Worm (Caenorhabditis elegans) whole organism, young adult: ENCODE results near the gene T16H12.9.

Source experiments
- B0261.1 ChIP-seq: sonication (generic microtip); optimal IDR thresholded peaks from 2 replicates; lab custom pipeline; 2016; ENCODE audit warnings: mild to moderate bottlenecking, missing genetic modification characterization, moderate library complexity, missing compliant biosample characterization
- C17E4.6 ChIP-seq: fragments of 200-800 bp; sonication (Bioruptor generic); IDR thresholded peaks from 2 replicates; pipeline ENCODE4 v1.3.6; 2022; ENCODE audit warnings: missing genetic modification reagents, missing genetic modification characterization, missing compliant biosample characterization
- D2030.7 ChIP-seq: fragments of 200-800 bp; sonication (Bioruptor generic); IDR thresholded peaks from 2 replicates; pipeline ENCODE4 v1.3.6; 2022; ENCODE audit warnings: missing genetic modification reagents, missing genetic modification characterization, missing compliant biosample characterization
- F33H1.4 ChIP-seq: fragments of 200-800 bp; sonication (Bioruptor generic); IDR thresholded peaks from 2 replicates; pipeline ENCODE4 v1.3.6; 2022; ENCODE audit warnings: missing genetic modification reagents, missing genetic modification characterization, missing compliant biosample characterization
- Y56A3A.18 ChIP-seq: fragments of 200-800 bp; sonication (Bioruptor generic); IDR thresholded peaks from 2 replicates; pipeline ENCODE4 v1.3.6; 2022; ENCODE audit warnings: missing genetic modification reagents, missing genetic modification characterization, missing compliant biosample characterization
- Y95B8A.8 ChIP-seq: fragments of 200-800 bp; sonication (Bioruptor generic); IDR thresholded peaks from 2 replicates; pipeline ENCODE4 v1.3.6; 2022; ENCODE audit warnings: missing genetic modification reagents, missing genetic modification characterization, missing compliant biosample characterization
- ZK185.1 ChIP-seq: sonication (generic microtip); optimal IDR thresholded peaks from 2 replicates; lab custom pipeline; 2016; ENCODE audit warnings: mild to moderate bottlenecking, missing genetic modification characterization, missing compliant biosample characterization; ENCODE audit not compliant: poor library complexity, severe bottlenecking
- aptf-2 ChIP-seq: fragments of 200-800 bp; sonication (Bioruptor generic); conservative IDR thresholded peaks from 2 replicates; pipeline ENCODE4 v1.3.6; 2022; ENCODE audit warnings: missing genetic modification reagents, missing genetic modification characterization, missing compliant biosample characterization
- attf-3 ChIP-seq: fragments of 200-800 bp; sonication (Bioruptor generic); conservative IDR thresholded peaks from 2 replicates; pipeline ENCODE4 v1.3.6; 2022; ENCODE audit warnings: missing genetic modification reagents, missing genetic modification characterization, missing compliant biosample characterization
- cebp-1 ChIP-seq, 2 experiments: fragments of 200-800 bp in 1 of 2; sonication (Bioruptor generic) in 1 of 2; sonication (generic microtip) in 1 of 2; IDR thresholded peaks in 1 of 2; optimal IDR thresholded peaks in 1 of 2; 2 replicates each; pipeline versions ENCODE4 v1.3.6 to Lab custom; 2017 to 2022; ENCODE audit warnings: missing compliant biosample characterization in 2 of 2, missing genetic modification characterization in 2 of 2, mild to moderate bottlenecking in 1 of 2, missing genetic modification reagents in 1 of 2, moderate library complexity in 1 of 2
- cebp-2 ChIP-seq: fragments of 200-800 bp; sonication (Bioruptor generic); IDR thresholded peaks from 2 replicates; pipeline ENCODE4 v1.3.6; 2022; ENCODE audit warnings: missing genetic modification characterization, missing compliant biosample characterization
- ceh-91 ChIP-seq: fragments of 200-800 bp; sonication (Bioruptor generic); IDR thresholded peaks from 2 replicates; pipeline ENCODE4 v1.3.6; 2022; ENCODE audit warnings: missing genetic modification reagents, missing genetic modification characterization, missing compliant biosample characterization
- dpff-1 ChIP-seq: sonication (generic microtip); optimal IDR thresholded peaks from 2 replicates; lab custom pipeline; 2017; ENCODE audit warnings: mild to moderate bottlenecking, missing genetic modification characterization, missing compliant biosample characterization
- egl-44 ChIP-seq: fragments of 200-800 bp; sonication (Bioruptor generic); IDR thresholded peaks from 2 replicates; pipeline ENCODE4 v1.3.6; 2022; ENCODE audit warnings: missing genetic modification reagents, missing genetic modification characterization, missing compliant biosample characterization
- ekl-4 ChIP-seq: fragments of 200-800 bp; sonication (Bioruptor generic); IDR thresholded peaks from 2 replicates; pipeline ENCODE4 v1.3.6; 2022; ENCODE audit warnings: missing genetic modification reagents, missing genetic modification characterization, missing compliant biosample characterization
- ets-4 ChIP-seq: fragments of 200-800 bp; sonication (Bioruptor generic); optimal IDR thresholded peaks from 2 replicates; lab custom pipeline; 2018; ENCODE audit warnings: mild to moderate bottlenecking, missing genetic modification characterization, missing compliant biosample characterization
- fkh-3 ChIP-seq: sonication (generic microtip); optimal IDR thresholded peaks from 2 replicates; lab custom pipeline; 2016; ENCODE audit warnings: mild to moderate bottlenecking, missing genetic modification characterization, missing compliant biosample characterization
- hrde-1 ChIP-seq: sonication (generic microtip); optimal IDR thresholded peaks from 2 replicates; lab custom pipeline; 2016; ENCODE audit warnings: missing genetic modification characterization, mild to moderate bottlenecking, missing compliant biosample characterization, moderate library complexity, missing genotype, missing genetic modification reagents, borderline replicate concordance
- lin-26 ChIP-seq: fragments of 200-800 bp; sonication (Bioruptor generic); IDR thresholded peaks from 2 replicates; pipeline ENCODE4 v1.3.6; 2022; ENCODE audit warnings: missing genetic modification reagents, missing genetic modification characterization, missing compliant biosample characterization
- lin-35 ChIP-seq, 3 experiments: fragments of 150-350 bp in 2 of 3; sonication (generic microtip) in 1 of 3; optimal IDR thresholded peaks; 2 replicates each; lab custom pipeline; 2014 to 2018; ENCODE audit warnings: missing biosample characterization in 3 of 3, missing genetic modification characterization in 3 of 3, missing genetic modification reagents in 3 of 3
- lin-54 ChIP-seq: fragments of 200-800 bp; sonication (Bioruptor generic); optimal IDR thresholded peaks from 2 replicates; lab custom pipeline; 2018; ENCODE audit warnings: mild to moderate bottlenecking, missing genetic modification characterization, missing compliant biosample characterization
- lsl-1 ChIP-seq: fragments of 200-800 bp; sonication (Bioruptor generic); optimal IDR thresholded peaks from 2 replicates; lab custom pipeline; 2018; ENCODE audit warnings: mild to moderate bottlenecking, missing genetic modification characterization, moderate library complexity, missing compliant biosample characterization
- madf-10 ChIP-seq: sonication (generic microtip); optimal IDR thresholded peaks from 2 replicates; lab custom pipeline; 2016; ENCODE audit warnings: mild to moderate bottlenecking, missing genetic modification characterization, missing compliant biosample characterization
- madf-6 ChIP-seq: fragments of 200-800 bp; sonication (Bioruptor generic); IDR thresholded peaks from 2 replicates; pipeline ENCODE4 v1.3.6; 2022; ENCODE audit warnings: missing genetic modification reagents, missing genetic modification characterization, missing compliant biosample characterization
- madf-8 ChIP-seq: fragments of 200-800 bp; sonication (Bioruptor generic); conservative IDR thresholded peaks from 2 replicates; pipeline ENCODE4 v1.3.6; 2022; ENCODE audit warnings: missing genetic modification reagents, missing genetic modification characterization, missing compliant biosample characterization
- mcd-1 ChIP-seq: fragments of 200-800 bp; sonication (Bioruptor generic); IDR thresholded peaks from 2 replicates; pipeline ENCODE4 v1.3.6; 2022; ENCODE audit warnings: missing genetic modification reagents, missing genetic modification characterization, missing compliant biosample characterization
- mxl-1 ChIP-seq: sonication (generic microtip); optimal IDR thresholded peaks from 2 replicates; lab custom pipeline; 2016; ENCODE audit warnings: missing genetic modification characterization, missing compliant biosample characterization
- nfya-1 ChIP-seq: sonication (generic microtip); optimal IDR thresholded peaks from 2 replicates; lab custom pipeline; 2017; ENCODE audit warnings: antibody characterized with exemption, missing compliant biosample characterization, missing genetic modification characterization, borderline replicate concordance; ENCODE audit not compliant: insufficient read depth
- nfyb-1 ChIP-seq: fragments of 200-800 bp; sonication (Bioruptor generic); IDR thresholded peaks from 2 replicates; pipeline ENCODE4 v1.3.6; 2022; ENCODE audit warnings: missing genetic modification reagents, missing genetic modification characterization, missing compliant biosample characterization
- nhr-179 ChIP-seq: sonication (generic microtip); optimal IDR thresholded peaks from 2 replicates; lab custom pipeline; 2016; ENCODE audit warnings: mild to moderate bottlenecking, missing genetic modification characterization, missing compliant biosample characterization
- nhr-80 ChIP-seq: sonication (generic microtip); optimal IDR thresholded peaks from 2 replicates; lab custom pipeline; 2016; ENCODE audit warnings: missing genetic modification characterization, missing compliant biosample characterization
- pbrm-1 ChIP-seq: fragments of 200-800 bp; sonication (Bioruptor generic); IDR thresholded peaks from 2 replicates; pipeline ENCODE4 v1.3.6; 2022; ENCODE audit warnings: missing genetic modification reagents, missing genetic modification characterization, missing compliant biosample characterization
- sea-2 ChIP-seq: fragments of 200-800 bp; sonication (Bioruptor generic); IDR thresholded peaks from 2 replicates; pipeline ENCODE4 v1.3.6; 2022; ENCODE audit warnings: missing genetic modification characterization, missing compliant biosample characterization
- snpc-3.4 ChIP-seq: sonication (generic microtip); optimal IDR thresholded peaks from 2 replicates; lab custom pipeline; 2017; ENCODE audit warnings: missing genetic modification characterization, mild to moderate bottlenecking, missing compliant biosample characterization, antibody characterized with exemption, moderate library complexity, missing genotype, missing genetic modification reagents
- tbx-9 ChIP-seq: sonication (generic microtip); optimal IDR thresholded peaks from 2 replicates; lab custom pipeline; 2016; ENCODE audit warnings: borderline replicate concordance, missing genetic modification characterization, inconsistent platforms, missing compliant biosample characterization
- unc-62 ChIP-seq: fragments of 150-350 bp; optimal IDR thresholded peaks from 2 replicates; lab custom pipeline; 2014; ENCODE audit warnings: missing biosample characterization, missing genetic modification reagents, missing genetic modification characterization
- xnd-1 ChIP-seq: sonication (generic microtip); optimal IDR thresholded peaks from 2 replicates; lab custom pipeline; 2016; ENCODE audit warnings: missing genotype, missing genetic modification reagents, missing genetic modification characterization, missing compliant biosample characterization
- zfh-2 ChIP-seq: fragments of 200-800 bp; sonication (Bioruptor generic); conservative IDR thresholded peaks from 2 replicates; pipeline ENCODE4 v1.3.6; 2022; ENCODE audit warnings: missing genetic modification reagents, missing genetic modification characterization, missing compliant biosample characterization
- ztf-18 ChIP-seq: sonication (generic microtip); optimal IDR thresholded peaks from 2 replicates; lab custom pipeline; 2016; ENCODE audit warnings: missing genotype, mild to moderate bottlenecking, missing genetic modification characterization, missing compliant biosample characterization
- ztf-22 ChIP-seq: fragments of 200-800 bp; sonication (Bioruptor generic); optimal IDR thresholded peaks from 2 replicates; lab custom pipeline; 2018; ENCODE audit warnings: mild to moderate bottlenecking, missing genetic modification characterization, moderate library complexity, missing compliant biosample characterization
- ztf-28 ChIP-seq: fragments of 200-800 bp; sonication (Bioruptor generic); IDR thresholded peaks from 2 replicates; pipeline ENCODE4 v1.3.6; 2022; ENCODE audit warnings: missing genetic modification reagents, missing genetic modification characterization, missing compliant biosample characterization

The T16H12.9 gene

DNA sequence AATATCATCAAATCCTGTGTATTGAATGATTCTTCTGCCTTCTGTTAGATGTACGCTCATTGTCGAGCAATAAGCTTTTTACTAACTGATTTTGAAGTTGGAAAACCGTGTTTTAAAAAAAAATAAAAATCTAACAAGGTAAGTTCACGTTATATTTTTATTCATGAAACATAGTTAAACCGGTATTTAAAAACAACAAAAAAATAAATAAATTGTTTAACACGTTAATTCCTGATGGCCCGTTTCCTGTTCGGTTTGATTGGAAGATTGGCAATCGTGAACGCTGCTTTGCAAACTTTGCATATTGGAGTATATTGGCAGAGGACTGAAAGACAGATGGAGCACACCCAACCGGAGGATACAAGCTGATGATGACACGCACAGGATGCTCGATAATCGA is 9.7 kb downstream of the T16H12.9 start, which contains the start of gene ZK1128.3:
TSS of gene ZK1128.3 (minus strand) at position 101 of the 400 bp plus-strand sequence.
- TF ChIP-seq cebp-2: no peak
- TF ChIP-seq mxl-1 (tag; lab: Kevin White, UChicago): no peak
- TF ChIP-seq madf-10: no peak
- TF ChIP-seq nfyb-1 (GFP tag; lab: Robert Waterston, UW): no peak
- TF ChIP-seq hrde-1: no peak

DNA sequence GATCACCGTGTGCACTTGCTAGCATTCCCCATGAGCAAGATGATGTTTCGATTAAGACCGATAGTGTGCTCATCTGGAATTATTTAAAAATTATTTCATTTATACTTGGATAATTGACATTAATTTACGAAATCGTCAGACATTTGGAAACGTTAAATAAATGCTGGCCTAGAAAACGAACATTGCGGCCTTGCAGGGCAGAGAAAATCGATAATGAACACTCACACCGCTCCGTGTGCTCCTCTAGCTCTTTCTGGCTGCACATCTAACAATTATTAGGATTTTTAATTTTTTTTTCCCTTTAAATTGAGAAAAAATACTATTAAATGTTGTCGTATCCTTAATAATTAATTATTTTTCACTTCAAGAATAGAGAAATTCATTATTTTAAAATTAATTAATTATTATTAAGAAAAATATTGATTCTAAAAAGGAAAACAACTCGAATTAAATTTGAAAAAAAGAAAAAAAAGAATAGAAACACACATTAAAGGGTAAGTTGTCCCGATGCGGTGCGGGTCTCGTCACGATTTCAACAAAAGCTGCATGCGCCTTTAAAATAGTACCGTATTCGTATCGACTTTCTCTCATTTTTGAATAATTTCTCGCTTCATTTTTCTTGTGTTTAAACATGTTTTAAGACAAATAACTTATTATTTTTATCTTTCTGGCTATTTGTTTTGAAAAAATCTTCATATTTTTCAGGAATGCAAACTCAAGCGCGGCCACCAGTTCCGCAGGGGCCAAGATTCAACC is 11.2 kb downstream of the T16H12.9 start, which contains the start of the genes gtf-2H3 and ham-3:
TSS of gene gtf-2H3 (minus strand) at position 73 of the 756 bp plus-strand sequence.
TSS of gene ham-3 (plus strand) at position 706 of the 756 bp plus-strand sequence.
- TF ChIP-seq ceh-91 (GFP tag; lab: Robert Waterston, UW) (peak; percentile 50; the same call in 1 of the 2 replicates), attf-3 (GFP tag; lab: Robert Waterston, UW) (no peak), madf-6 (peak; percentile 87), ets-4 (GFP tag; lab: Kevin White, UChicago) (no peak), F33H1.4 (peak; percentile 90), cebp-1 (GFP tag; IDR thresholded peaks at IDR 0.05; lab: Robert Waterston, UW) (no peak), cebp-1 (tag; optimal IDR thresholded peaks at IDR 0.05; lab: Kevin White, UChicago) (peak; percentile 13), lsl-1 (GFP tag; lab: Kevin White, UChicago) (peak; percentile 85), hrde-1 (no peak), madf-10 (no peak), madf-8 (GFP tag; lab: Robert Waterston, UW) (peak; percentile 33; the same call in 1 of the 2 replicates), D2030.7 (GFP tag; lab: Robert Waterston, UW) (peak; percentile 61), nhr-80 (no peak), egl-44 (GFP tag; lab: Robert Waterston, UW) (no peak), lin-54 (GFP tag; lab: Kevin White, UChicago) (peak; percentile 15), nfya-1 (no peak), C17E4.6 (GFP tag; lab: Robert Waterston, UW) (no peak), xnd-1 (peak; percentile 68), snpc-3.4 (tag; lab: Kevin White, UChicago) (peak; percentile 38)
- TF ChIP-seq, all 124 proteins: peak for 10

DNA sequence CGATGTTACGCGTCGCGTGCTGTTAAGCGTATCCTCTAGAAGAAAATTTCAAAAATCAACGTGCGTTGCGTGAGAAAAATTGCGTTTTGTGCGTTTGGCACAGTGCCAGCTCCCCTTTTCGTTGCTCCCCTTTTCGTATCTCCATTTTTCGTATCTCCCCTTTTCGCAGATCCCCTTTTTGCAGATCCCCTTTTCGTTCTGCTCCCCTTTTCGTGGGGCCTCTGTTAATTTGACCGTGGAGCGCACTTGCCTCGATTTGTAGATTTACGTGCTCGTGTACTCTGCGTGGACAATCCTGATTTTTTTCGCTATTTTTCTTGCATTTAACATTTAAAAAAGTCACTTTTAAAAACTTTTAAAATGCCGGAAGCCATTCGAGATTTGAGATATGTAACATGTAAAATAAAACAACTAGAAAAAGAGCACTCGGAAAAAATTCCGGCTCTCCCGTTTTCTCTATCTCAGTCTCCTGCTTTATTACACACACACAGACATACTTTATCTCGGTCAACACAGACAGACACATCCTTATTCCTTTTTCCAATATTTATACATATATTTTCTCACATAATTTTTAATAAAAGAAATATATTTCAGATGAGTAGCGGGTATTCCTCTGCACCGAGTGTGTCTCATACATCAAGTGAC is 14.6 kb downstream of the T16H12.9 start, which contains the start of gene ttll-4:
TSS of gene ttll-4 (plus strand) at position 598 of the 648 bp plus-strand sequence.
- TF ChIP-seq ztf-22 (GFP tag; lab: Kevin White, UChicago) (no peak), attf-3 (GFP tag; lab: Robert Waterston, UW) (peak; percentile 48; the same call in 1 of the 2 replicates), nhr-179 (tag; lab: Kevin White, UChicago) (no peak), mcd-1 (peak; percentile 90), zfh-2 (GFP tag; lab: Robert Waterston, UW) (no peak), ZK185.1 (tag; lab: Kevin White, UChicago) (no peak), nhr-80 (no peak), Y56A3A.18 (GFP tag; lab: Robert Waterston, UW) (no peak), dpff-1 (tag; lab: Kevin White, UChicago) (no peak), unc-62 (GFP tag; lab: Kevin White, UChicago) (no peak), fkh-3 (tag; lab: Kevin White, UChicago) (no peak), Y95B8A.8 (peak; percentile 31; the same call in 1 of the 2 replicates), ztf-18 (tag; lab: Kevin White, UChicago) (peak; percentile 44), F33H1.4 (0 out of 2 replicates have a peak, but pooled peaks have one; percentile 32), lin-26 (GFP tag; lab: Robert Waterston, UW) (no peak), tbx-9 (no peak), B0261.1 (tag; lab: Kevin White, UChicago) (no peak), ekl-4 (GFP tag; lab: Robert Waterston, UW) (no peak), sea-2 (GFP tag; lab: Robert Waterston, UW) (no peak), D2030.7 (GFP tag; lab: Robert Waterston, UW) (peak; percentile 61; the same call in 1 of the 2 replicates), mxl-1 (tag; lab: Kevin White, UChicago) (no peak), hrde-1 (no peak), ztf-28 (GFP tag; lab: Robert Waterston, UW) (0 out of 2 replicates have a peak, but pooled peaks have one; percentile 64), pbrm-1 (GFP tag; lab: Robert Waterston, UW) (peak; percentile 45; the same call in 1 of the 2 replicates), aptf-2 (GFP tag; lab: Robert Waterston, UW) (no peak), lin-35 (GFP tag; optimal IDR thresholded peaks at IDR 0.05; lab: Kevin White, UChicago) (peak in 1 of 3 experiments; percentile 31)
